Worm (Caenorhabditis elegans): ENCODE data around the gene rsp-1.

Gene rsp-1

DNA sequence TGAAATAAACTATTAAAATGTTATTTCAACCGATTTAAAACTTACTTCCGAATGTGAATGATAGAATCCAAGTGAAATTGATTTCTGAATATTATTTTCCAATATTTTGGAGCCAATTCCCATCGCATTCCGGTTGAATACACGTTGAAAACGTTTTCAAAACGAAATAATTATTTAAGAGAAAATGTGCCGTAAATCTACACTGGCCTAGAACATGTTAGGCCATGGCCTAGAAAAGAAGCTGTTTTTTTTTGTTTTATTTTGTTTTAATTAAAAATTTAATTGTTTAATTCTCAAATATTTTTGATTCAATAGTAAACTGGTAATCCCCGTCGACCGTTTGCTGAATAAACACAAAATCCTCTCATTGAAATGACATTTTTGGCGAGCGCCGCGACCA lies 10.7 kb downstream of the rsp-1 start:
- TF ChIP-seq lsy-2 (tag; optimal IDR thresholded peaks at IDR 0.05): peak in 1 of 2 experiments; percentile 9
- TF ChIP-seq skn-1 (tag; optimal IDR thresholded peaks at IDR 0.05): no peak
- TF ChIP-seq nhr-19 (GFP tag; conservative IDR thresholded peaks at IDR 0.05): no peak
- peak; percentile 9 to 31 for TF ChIP-seq efl-1 (optimal IDR thresholded peaks at IDR 0.05)
- TF ChIP-seq efl-1 (GFP tag; optimal IDR thresholded peaks at IDR 0.05 in 1 of 2): peak; percentile 8 to 56
- TF ChIP-seq nhr-28 (tag; optimal IDR thresholded peaks at IDR 0.05): no peak
- TF ChIP-seq pax-3 (tag; optimal IDR thresholded peaks at IDR 0.05): no peak
- TF ChIP-seq hpl-2 (GFP tag; optimal IDR thresholded peaks at IDR 0.05): no peak
- no peak for TF ChIP-seq nhr-11 (tag; optimal IDR thresholded peaks at IDR 0.05)
- peak in 1 of 3 experiments; percentile 27 for TF ChIP-seq dpl-1 (GFP tag; optimal IDR thresholded peaks at IDR 0.05)
- TF ChIP-seq rnt-1 (tag; optimal IDR thresholded peaks at IDR 0.05): peak; percentile 15
- TF ChIP-seq lir-3 (tag; optimal IDR thresholded peaks at IDR 0.05; ENCODE audit: poor library complexity): peak; percentile 41
- TF ChIP-seq ceh-90 (tag; optimal IDR thresholded peaks at IDR 0.05): peak; percentile 46

DNA sequence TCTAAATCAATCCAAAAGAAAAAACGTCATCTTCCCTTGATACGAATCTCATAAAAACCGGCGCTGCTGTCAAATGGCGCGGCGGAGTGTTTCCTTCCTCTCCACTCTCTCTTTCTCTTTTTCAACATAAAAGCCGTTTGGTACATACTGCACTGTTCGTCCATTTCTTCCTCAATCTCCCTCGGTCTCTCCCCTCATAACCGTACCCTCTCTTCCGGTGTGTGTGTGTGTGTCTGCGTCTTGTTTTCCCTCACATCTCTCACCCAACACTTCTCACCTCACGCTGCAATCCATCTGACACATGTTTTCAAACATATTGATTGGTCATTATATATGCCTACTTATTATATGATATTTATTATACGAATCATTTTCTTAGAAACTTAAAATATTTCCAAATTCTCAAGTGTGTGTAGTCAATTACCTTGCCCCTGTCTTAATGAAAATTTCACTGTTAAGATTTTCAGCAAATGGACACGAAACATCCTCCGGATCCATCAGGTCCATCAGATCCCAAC lies 11.3 kb downstream of the rsp-1 start, which contains the start of the genes aars-1 and rga-1:
Gene aars-1 (minus strand): TSS at position 71 of the 518 bp plus-strand sequence.
Gene rga-1 (plus strand): TSS at position 468 of the 518 bp plus-strand sequence.
- peak; percentile 8 for TF ChIP-seq elt-2 (tag; optimal IDR thresholded peaks at IDR 0.05)
- peak; percentile 10 for TF ChIP-seq nhr-90 (tag; optimal IDR thresholded peaks at IDR 0.05; ENCODE audit: poor library complexity)
- no peak for TF ChIP-seq zag-1 (tag; optimal IDR thresholded peaks at IDR 0.05)
- no peak for TF ChIP-seq hpl-2 (GFP tag; optimal IDR thresholded peaks at IDR 0.05)
- TF ChIP-seq mep-1 (tag; optimal IDR thresholded peaks at IDR 0.05): peak; percentile 76
- peak; percentile 28 to 57 for TF ChIP-seq lsy-2 (tag; optimal IDR thresholded peaks at IDR 0.05)
- TF ChIP-seq lin-35 (GFP tag; optimal IDR thresholded peaks at IDR 0.05): peak in 1 of 2 experiments; percentile 62
- TF ChIP-seq ceh-8 (GFP tag; optimal IDR thresholded peaks at IDR 0.05): no peak
- no peak for TF ChIP-seq C34B4.2 (tag; optimal IDR thresholded peaks at IDR 0.05)
- TF ChIP-seq nhr-47 (tag; optimal IDR thresholded peaks at IDR 0.05): peak; percentile 16
- peak in 3 of 6 experiments; percentile 5 to 57 (median 55) for TF ChIP-seq elt-3 (tag; optimal IDR thresholded peaks at IDR 0.05)
- TF ChIP-seq tbx-2 (tag; optimal IDR thresholded peaks at IDR 0.05): peak; percentile 55
- TF ChIP-seq lir-3 (tag; optimal IDR thresholded peaks at IDR 0.05; ENCODE audit: poor library complexity): peak; percentile 32
- peak; percentile 57 for TF ChIP-seq nhr-71 (tag; optimal IDR thresholded peaks at IDR 0.05)
- no peak for TF ChIP-seq hlh-17 (GFP tag; optimal IDR thresholded peaks at IDR 0.05; ENCODE audit: borderline replicate concordance)
- no peak for TF ChIP-seq C16A3.4 (tag; optimal IDR thresholded peaks at IDR 0.05)
- no peak for TF ChIP-seq mab-9 (GFP tag; IDR thresholded peaks at IDR 0.05)
- no peak for TF ChIP-seq fkh-8 (tag; optimal IDR thresholded peaks at IDR 0.05)
- peak; percentile 68 for TF ChIP-seq nhr-20 (tag; optimal IDR thresholded peaks at IDR 0.05)
- peak; percentile 8 for TF ChIP-seq snpc-4 (tag; optimal IDR thresholded peaks at IDR 0.05)
- peak in 1 of 2 experiments; percentile 49 for TF ChIP-seq mdl-1 (tag; optimal IDR thresholded peaks at IDR 0.05)
- TF ChIP-seq pqm-1 (tag; optimal IDR thresholded peaks at IDR 0.05): no peak
- TF ChIP-seq dsc-1 (tag; optimal IDR thresholded peaks at IDR 0.05): peak; percentile 36
- TF ChIP-seq dpl-1 (GFP tag; optimal IDR thresholded peaks at IDR 0.05): peak in 2 of 3 experiments; percentile 26 to 44
- TF ChIP-seq swsn-7 (tag; optimal IDR thresholded peaks at IDR 0.05): peak; percentile 24
- peak; percentile 88 for TF ChIP-seq blmp-1 (tag; optimal IDR thresholded peaks at IDR 0.05)
- TF ChIP-seq nhr-84 (tag; optimal IDR thresholded peaks at IDR 0.05): no peak
- TF ChIP-seq unc-86 (tag; optimal IDR thresholded peaks at IDR 0.05): no peak
- peak; percentile 33 for TF ChIP-seq nhr-19 (GFP tag; conservative IDR thresholded peaks at IDR 0.05)
- TF ChIP-seq lin-14 (GFP tag; optimal IDR thresholded peaks at IDR 0.05): peak; percentile 87
- TF ChIP-seq nhr-77 (tag; optimal IDR thresholded peaks at IDR 0.05): peak; percentile 16
- TF ChIP-seq ceh-82 (tag; optimal IDR thresholded peaks at IDR 0.05): peak in 1 of 3 experiments; percentile 52
- no peak for TF ChIP-seq lin-13 (GFP tag; optimal IDR thresholded peaks at IDR 0.05)
- TF ChIP-seq grh-1 (GFP tag; IDR thresholded peaks at IDR 0.05): no peak
- TF ChIP-seq xbp-1 (tag; optimal IDR thresholded peaks at IDR 0.05): peak; percentile 24
- peak in 1 of 2 experiments; percentile 16 for TF ChIP-seq ztf-11 (tag; optimal IDR thresholded peaks at IDR 0.05)
- TF ChIP-seq jun-1 (tag; optimal IDR thresholded peaks at IDR 0.05): peak; percentile 42
- peak; percentile 83 for TF ChIP-seq nhr-85 (tag)
- TF ChIP-seq rnt-1 (tag; optimal IDR thresholded peaks at IDR 0.05): peak; percentile 61
- TF ChIP-seq skn-1 (tag; optimal IDR thresholded peaks at IDR 0.05): peak; percentile 14
- no peak for TF ChIP-seq lin-39 (tag; optimal IDR thresholded peaks at IDR 0.05)
- TF ChIP-seq efl-1 (optimal IDR thresholded peaks at IDR 0.05): peak; percentile 41 to 47
- peak; percentile 29 to 91 for TF ChIP-seq efl-1 (GFP tag; optimal IDR thresholded peaks at IDR 0.05 in 1 of 2)
- peak; percentile 60 for TF ChIP-seq snu-23 (GFP tag; optimal IDR thresholded peaks at IDR 0.05)
- no peak for TF ChIP-seq pax-3 (tag; optimal IDR thresholded peaks at IDR 0.05)
